Fruit fly (Drosophila melanogaster): ENCODE results near the gene dco.

dco gene

dm6 chr3R:31060708-31061625 lies at the start of gene dco (continued):
- TF ChIP-seq Dp (GFP tag; optimal IDR thresholded peaks at IDR 0.05) (peak; percentile 47), CG12299 (tag; optimal IDR thresholded peaks at IDR 0.05) (no peak), CG31441 (GFP tag; IDR thresholded peaks at IDR 0.05) (peak; percentile 58)

DNA sequence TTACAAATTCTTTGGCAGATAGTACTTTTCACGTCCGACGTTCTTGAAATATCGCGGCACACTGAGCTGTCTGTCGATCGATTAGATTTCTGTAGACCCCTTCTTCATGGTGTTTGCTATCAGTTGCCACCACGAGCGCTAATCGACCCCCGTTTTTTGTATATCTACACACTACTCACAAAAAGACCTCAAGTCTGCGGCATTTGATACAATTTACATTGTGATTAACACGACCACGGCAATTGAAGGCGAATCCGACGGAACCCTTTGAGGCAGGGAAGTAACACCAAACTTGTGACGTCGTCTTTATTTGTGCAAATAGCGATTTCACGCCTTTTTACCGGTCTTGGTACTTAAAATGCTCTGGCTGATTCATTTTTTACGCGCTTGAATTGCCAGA lies 48.1 kb upstream of the dco start, which contains the start of gene Mayo:
Gene Mayo, minus strand, starts transcription at position 66 of the 400 bp plus-strand sequence.
- TF ChIP-seq exex (tag; optimal IDR thresholded peaks at IDR 0.05) (peak; percentile 78), Oli (tag; optimal IDR thresholded peaks at IDR 0.05) (no peak), Bgb (GFP tag; IDR thresholded peaks at IDR 0.05; ENCODE audit: partially characterized antibody) (no peak), Lhr (GFP tag; optimal IDR thresholded peaks at IDR 0.05) (no peak), CG32532 (GFP tag; IDR thresholded peaks at IDR 0.05) (0 out of 2 replicates have a peak, but pooled peaks have one; percentile 10), GATAe (GFP tag; conservative IDR thresholded peaks at IDR 0.05) (peak; percentile 67), CG13296 (GFP tag; optimal IDR thresholded peaks at IDR 0.05) (peak; percentile 1), Opbp (GFP tag; IDR thresholded peaks at IDR 0.05; ENCODE audit: partially characterized antibody) (no peak), CG6175 (GFP tag; IDR thresholded peaks at IDR 0.05) (0 out of 3 replicates have a peak, but pooled peaks have one; percentile 24), unc-4 (GFP tag; IDR thresholded peaks at IDR 0.05; ENCODE audit: partially characterized antibody) (no peak), sug (tag; optimal IDR thresholded peaks at IDR 0.05) (peak; percentile 97), sd (tag; optimal IDR thresholded peaks at IDR 0.05) (peak; percentile 61), grn (GFP tag; optimal IDR thresholded peaks at IDR 0.05) (peak; percentile 53), dati (GFP tag; IDR thresholded peaks at IDR 0.05) (no peak), CG9215 (GFP tag; IDR thresholded peaks at IDR 0.05) (no peak), Tbp (GFP tag; optimal IDR thresholded peaks at IDR 0.05) (no peak), mirr (GFP tag; optimal IDR thresholded peaks at IDR 0.05) (peak; percentile 74), CG34376 (GFP tag; optimal IDR thresholded peaks at IDR 0.05) (peak; percentile 42), CG17612 (GFP tag; IDR thresholded peaks at IDR 0.05) (no peak), inv (GFP tag; IDR thresholded peaks at IDR 0.05; ENCODE audit: partially characterized antibody) (no peak), stc (GFP tag; IDR thresholded peaks at IDR 0.05) (no peak), Jarid2 (GFP tag; optimal IDR thresholded peaks at IDR 0.05) (peak; percentile 26), CG2116 (GFP tag; optimal IDR thresholded peaks at IDR 0.05) (no peak), HmgZ (tag; optimal IDR thresholded peaks at IDR 0.05) (peak; percentile 21), cwo (GFP tag; optimal IDR thresholded peaks at IDR 0.05) (peak; percentile 14), vvl (GFP tag; IDR thresholded peaks at IDR 0.05) (no peak), CG17568 (GFP tag; optimal IDR thresholded peaks at IDR 0.05) (no peak), CG15696 (tag; optimal IDR thresholded peaks at IDR 0.05) (no peak), CG10543 (GFP tag; optimal IDR thresholded peaks at IDR 0.05) (peak; percentile 33), lab (GFP tag; optimal IDR thresholded peaks at IDR 0.05) (peak; percentile 37), Ets65A (GFP tag) (peak; percentile 36), CG14014 (GFP tag; IDR thresholded peaks at IDR 0.05) (no peak), CG7745 (tag; optimal IDR thresholded peaks at IDR 0.05) (no peak), CG9876 (GFP tag; optimal IDR thresholded peaks at IDR 0.05) (no peak), cato (GFP tag; optimal IDR thresholded peaks at IDR 0.05; ENCODE audit: borderline replicate concordance) (no peak), Adf1 (GFP tag; IDR thresholded peaks at IDR 0.05) (peak; percentile 8; the same call in 1 of the 2 replicates), Xbp1 (GFP tag; optimal IDR thresholded peaks at IDR 0.05) (no peak), row (GFP tag; IDR thresholded peaks at IDR 0.05) (no peak), CG3847 (GFP tag; IDR thresholded peaks at IDR 0.05) (no peak), CG16815 (GFP tag; optimal IDR thresholded peaks at IDR 0.05) (no peak)
